Worm (Caenorhabditis elegans) whole organism, L3 larva: ENCODE results near the gene K09H11.4.
A peak's percentile ranks its signal among the peaks of the same experiment; 100 is the strongest.

ENCODE experiments used
- R02D3.7 ChIP-seq: fragments of 150-350 bp; optimal IDR thresholded peaks from 2 replicates; lab custom pipeline; 2014; ENCODE audit warnings: missing biosample characterization, missing genetic modification characterization
- ZK546.5 ChIP-seq: sonication (generic microtip); optimal IDR thresholded peaks from 2 replicates; lab custom pipeline; 2017; ENCODE audit warnings: missing biosample characterization, missing genetic modification characterization
- ama-1 ChIP-seq: fragments of 150-350 bp; optimal IDR thresholded peaks from 2 replicates; lab custom pipeline; 2018
- ceh-16 ChIP-seq: sonication (generic microtip); optimal IDR thresholded peaks from 2 replicates; lab custom pipeline; 2017; ENCODE audit warnings: missing biosample characterization, missing genetic modification characterization
- ceh-28 ChIP-seq: fragments of 150-350 bp; optimal IDR thresholded peaks from 2 replicates; lab custom pipeline; 2014; ENCODE audit warnings: missing biosample characterization, missing genetic modification reagents, missing genetic modification characterization
- ceh-9 ChIP-seq: sonication (generic microtip); optimal IDR thresholded peaks from 2 replicates; lab custom pipeline; 2018; ENCODE audit warnings: missing biosample characterization, missing genetic modification characterization
- daf-12 ChIP-seq: fragments of 150-350 bp; optimal IDR thresholded peaks from 2 replicates; lab custom pipeline; 2014; ENCODE audit warnings: missing biosample characterization, missing genetic modification reagents, missing genetic modification characterization
- egl-5 ChIP-seq: fragments of 150-350 bp; optimal IDR thresholded peaks from 2 replicates; lab custom pipeline; 2017; ENCODE audit warnings: missing biosample characterization, missing genetic modification reagents, missing genetic modification characterization, inconsistent platforms
- elt-1 ChIP-seq: fragments of 150-350 bp; optimal IDR thresholded peaks from 2 replicates; lab custom pipeline; 2014; ENCODE audit warnings: missing biosample characterization, missing genetic modification characterization
- elt-2 ChIP-seq: sonication (generic microtip); optimal IDR thresholded peaks from 2 replicates; lab custom pipeline; 2016; ENCODE audit warnings: missing genetic modification reagents, mild to moderate bottlenecking, missing genetic modification characterization, missing compliant biosample characterization
- eor-1 ChIP-seq, 2 experiments: fragments of 150-350 bp; optimal IDR thresholded peaks; 2 replicates each; lab custom pipeline; 2014 to 2018; ENCODE audit warnings: missing biosample characterization in 2 of 2, missing genetic modification characterization in 2 of 2
- fos-1 ChIP-seq: fragments of 150-350 bp; optimal IDR thresholded peaks from 2 replicates; lab custom pipeline; 2014; ENCODE audit warnings: missing biosample characterization, missing genetic modification characterization
- hmg-11 ChIP-seq: sonication (generic microtip); optimal IDR thresholded peaks from 2 replicates; lab custom pipeline; 2016; ENCODE audit warnings: missing genetic modification characterization, missing compliant biosample characterization
- lin-15B ChIP-seq: fragments of 150-350 bp; optimal IDR thresholded peaks from 2 replicates; lab custom pipeline; 2014; ENCODE audit warnings: missing biosample characterization, missing genetic modification characterization
- lsy-12 ChIP-seq: sonication (generic microtip); optimal IDR thresholded peaks from 2 replicates; lab custom pipeline; 2016; ENCODE audit warnings: mild to moderate bottlenecking, missing genetic modification characterization, missing compliant biosample characterization
- mdl-1 ChIP-seq: fragments of 150-350 bp; optimal IDR thresholded peaks from 2 replicates; lab custom pipeline; 2014; ENCODE audit warnings: missing biosample characterization, missing genetic modification characterization
- mml-1 ChIP-seq: fragments of 150-350 bp; sonication (generic microtip); optimal IDR thresholded peaks from 3 replicates; lab custom pipeline; 2014; ENCODE audit warnings: missing biosample characterization, missing genetic modification characterization
- nhr-12 ChIP-seq: fragments of 150-350 bp; optimal IDR thresholded peaks from 2 replicates; lab custom pipeline; 2014; ENCODE audit warnings: missing biosample characterization, missing genetic modification characterization
- nhr-23 ChIP-seq: fragments of 150-350 bp; optimal IDR thresholded peaks from 2 replicates; lab custom pipeline; 2014; ENCODE audit warnings: missing biosample characterization, missing genetic modification reagents, missing genetic modification characterization
- nhr-25 ChIP-seq: sonication (generic microtip); optimal IDR thresholded peaks from 2 replicates; lab custom pipeline; 2017; ENCODE audit warnings: missing biosample characterization, missing genetic modification characterization
- nhr-28 ChIP-seq: fragments of 150-350 bp; optimal IDR thresholded peaks from 2 replicates; lab custom pipeline; 2014; ENCODE audit warnings: missing biosample characterization, missing genetic modification characterization
- nhr-43 ChIP-seq: sonication (generic microtip); optimal IDR thresholded peaks from 2 replicates; lab custom pipeline; 2016; ENCODE audit warnings: mild to moderate bottlenecking, missing genetic modification characterization, missing compliant biosample characterization; ENCODE audit not compliant: poor library complexity, severe bottlenecking
- nhr-67 ChIP-seq: fragments of 150-350 bp; optimal IDR thresholded peaks from 2 replicates; lab custom pipeline; 2014; ENCODE audit warnings: missing biosample characterization, missing genetic modification characterization
- nhr-76 ChIP-seq: fragments of 150-350 bp; sonication (generic microtip); optimal IDR thresholded peaks from 5 replicates; lab custom pipeline; 2014; ENCODE audit warnings: missing biosample characterization, missing genetic modification characterization
- nhr-77 ChIP-seq: fragments of 150-350 bp; optimal IDR thresholded peaks from 2 replicates; lab custom pipeline; 2014; ENCODE audit warnings: missing biosample characterization, missing genetic modification characterization
- pha-4 ChIP-seq: fragments of 150-350 bp; optimal IDR thresholded peaks from 2 replicates; lab custom pipeline; 2014; ENCODE audit warnings: missing biosample characterization, missing genetic modification reagents, missing genetic modification characterization
- pqm-1 ChIP-seq: fragments of 150-350 bp; optimal IDR thresholded peaks from 2 replicates; lab custom pipeline; 2017; ENCODE audit warnings: missing biosample characterization, missing genetic modification characterization, inconsistent platforms
- sea-2 ChIP-seq: fragments of 150-350 bp; sonication (generic microtip); optimal IDR thresholded peaks from 4 replicates; lab custom pipeline; 2014; ENCODE audit warnings: missing biosample characterization, missing genetic modification reagents, missing genetic modification characterization
- skn-1 ChIP-seq: fragments of 150-350 bp; optimal IDR thresholded peaks from 2 replicates; lab custom pipeline; 2014; ENCODE audit warnings: missing biosample characterization, missing genetic modification characterization
- snpc-4 ChIP-seq: fragments of 150-350 bp; optimal IDR thresholded peaks from 2 replicates; lab custom pipeline; 2014; ENCODE audit warnings: missing biosample characterization, missing genetic modification characterization
- tbx-2 ChIP-seq: sonication (generic microtip); optimal IDR thresholded peaks from 2 replicates; lab custom pipeline; 2016; ENCODE audit warnings: mild to moderate bottlenecking, missing genetic modification characterization, missing compliant biosample characterization
- unc-39 ChIP-seq: sonication (generic microtip); optimal IDR thresholded peaks from 4 replicates; lab custom pipeline; 2017; ENCODE audit warnings: missing biosample characterization, missing genetic modification characterization
- unc-62 ChIP-seq: fragments of 150-350 bp; sonication (generic microtip); optimal IDR thresholded peaks from 4 replicates; lab custom pipeline; 2014; ENCODE audit warnings: missing biosample characterization, missing genetic modification reagents, missing genetic modification characterization
- ztf-4 ChIP-seq: fragments of 150-350 bp; optimal IDR thresholded peaks from 2 replicates; lab custom pipeline; 2014; ENCODE audit warnings: missing biosample characterization, missing genetic modification characterization

The K09H11.4 gene

ce11 chrV:5726463-5726862, at the start of gene K09H11.4:
Gene K09H11.4 (minus strand): TSS chrV:5726563.
- TF ChIP-seq nhr-76 (no peak), ceh-9 (no peak), hmg-11 (tag; lab: Kevin White, UChicago) (no peak), R02D3.7 (tag; lab: Kevin White, UChicago) (no peak), daf-12 (tag; lab: Kevin White, UChicago) (no peak), unc-39 (tag; lab: Kevin White, UChicago) (no peak), nhr-25 (no peak), ztf-4 (tag; lab: Kevin White, UChicago) (no peak), pha-4 (tag; lab: Kevin White, UChicago) (no peak), lsy-12 (tag; lab: Kevin White, UChicago) (no peak), eor-1 (tag; optimal IDR thresholded peaks at IDR 0.05; lab: Kevin White, UChicago) (no peak)

- TF ChIP-seq elt-2 (tag; lab: Kevin White, UChicago) (no peak), egl-5 (tag; lab: Kevin White, UChicago) (no peak), nhr-23 (tag; lab: Kevin White, UChicago) (no peak), snpc-4 (tag; lab: Kevin White, UChicago) (no peak), hmg-11 (tag; lab: Kevin White, UChicago) (no peak), ZK546.5 (tag; lab: Kevin White, UChicago) (no peak), lin-15B (no peak), unc-62 (GFP tag; lab: Kevin White, UChicago) (no peak), mdl-1 (tag; lab: Kevin White, UChicago) (no peak), skn-1 (tag; lab: Kevin White, UChicago) (no peak), daf-12 (tag; lab: Kevin White, UChicago) (no peak), nhr-43 (no peak), fos-1 (tag; lab: Kevin White, UChicago) (no peak), lsy-12 (tag; lab: Kevin White, UChicago) (no peak), tbx-2 (tag; lab: Kevin White, UChicago) (no peak), nhr-77 (no peak), nhr-12 (no peak), sea-2 (GFP tag; lab: Kevin White, UChicago) (no peak), nhr-67 (tag; lab: Kevin White, UChicago) (no peak), unc-39 (tag; lab: Kevin White, UChicago) (no peak)
Observed at ce11 chrV:5774137-5774536, 47.8 kb upstream of the K09H11.4 start.

ce11 chrV:5772503-5772902, 46.1 kb upstream of the K09H11.4 start:
- no peak for TF ChIP-seq R02D3.7 (tag; lab: Kevin White, UChicago)
- TF ChIP-seq snpc-4 (tag; lab: Kevin White, UChicago): no peak
- TF ChIP-seq, all 47 proteins: peak for 0

ce11 chrV:5771627-5772026, 45.3 kb upstream of the K09H11.4 start, which contains the start of gene F44E7.3:
Gene F44E7.3 (plus strand): TSS chrV:5771945.
- no peak for TF ChIP-seq snpc-4 (tag; lab: Kevin White, UChicago)
- TF ChIP-seq nhr-23 (tag; lab: Kevin White, UChicago): peak; percentile 27
- no peak for TF ChIP-seq ZK546.5 (tag; lab: Kevin White, UChicago)
- TF ChIP-seq ama-1: peak; percentile 26
- no peak for TF ChIP-seq eor-1 (tag; optimal IDR thresholded peaks at IDR 0.05; lab: Kevin White, UChicago)

ce11 chrV:5769999-5770398, 43.6 kb upstream of the K09H11.4 start:
- TF ChIP-seq nhr-23 (tag; lab: Kevin White, UChicago) (peak; percentile 14), ZK546.5 (tag; lab: Kevin White, UChicago) (no peak), mml-1 (tag; lab: Kevin White, UChicago) (no peak), ceh-28 (tag; lab: Kevin White, UChicago) (no peak), ceh-16 (tag; lab: Kevin White, UChicago) (no peak)

ce11 chrV:5769500-5769899, 43.1 kb upstream of the K09H11.4 start:
- TF ChIP-seq nhr-28: no peak
- TF ChIP-seq pqm-1 (tag; lab: Kevin White, UChicago): peak; percentile 69
- TF ChIP-seq unc-39 (tag; lab: Kevin White, UChicago): no peak
- TF ChIP-seq ama-1: no peak
- no peak for TF ChIP-seq nhr-43
- no peak for TF ChIP-seq elt-1 (tag; lab: Kevin White, UChicago)
- TF ChIP-seq lin-15B: no peak
- TF ChIP-seq elt-2 (tag; lab: Kevin White, UChicago): peak; percentile 81
